Worm (Caenorhabditis elegans): Measurements from ENCODE around the gene sri-27.

- no peak for TF ChIP-seq him-1 (tag; optimal IDR thresholded peaks at IDR 0.05)
- no peak for TF ChIP-seq W03F9.2 (tag; optimal IDR thresholded peaks at IDR 0.05)
- TF ChIP-seq dao-5 (tag; optimal IDR thresholded peaks at IDR 0.05), result no peak
These were observed 42.0 kb downstream of the sri-27 start for ce11 chrV:1767427-1767826.
